Fruit fly (Drosophila melanogaster): ENCODE results near the gene mRpL38.

DNA sequence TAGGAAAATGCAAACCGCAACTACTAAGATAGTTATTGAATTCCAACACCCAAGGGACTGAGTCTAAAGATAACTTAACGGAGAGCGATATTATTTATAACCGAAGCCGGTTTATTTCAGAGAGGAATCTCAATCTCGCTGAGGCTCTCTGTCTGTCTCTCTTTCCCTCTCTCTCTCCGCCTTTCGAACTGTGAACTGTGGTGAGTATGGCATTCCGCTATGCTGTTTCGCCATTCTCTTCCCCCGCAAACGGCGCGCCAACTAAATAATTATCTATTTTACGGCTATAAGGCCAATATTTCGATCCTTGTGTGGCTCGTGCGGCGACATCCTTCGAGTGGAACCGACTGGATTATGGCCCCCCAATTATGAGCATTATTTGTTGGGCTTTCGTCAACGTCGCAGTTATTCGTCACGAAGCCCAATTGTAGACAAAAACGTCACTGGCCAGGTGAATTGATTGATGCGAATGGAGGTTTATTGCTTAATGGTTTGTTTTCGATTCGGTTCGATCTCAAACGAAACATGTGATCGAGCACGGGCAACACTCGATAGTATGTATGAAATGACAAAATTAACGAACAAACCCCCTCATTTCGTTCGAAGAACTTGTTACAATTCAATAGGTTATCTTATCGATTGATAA lies 13.8 kb upstream of the mRpL38 start:
- TF ChIP-seq CG9876 (GFP tag; optimal IDR thresholded peaks at IDR 0.05) (no peak), CG14667 (GFP tag; IDR thresholded peaks at IDR 0.05) (no peak), Dip3 (GFP tag; optimal IDR thresholded peaks at IDR 0.05) (no peak), ttk (GFP tag; IDR thresholded peaks at IDR 0.05) (no peak), ac (GFP tag; optimal IDR thresholded peaks at IDR 0.05) (no peak), Ravus (GFP tag; IDR thresholded peaks at IDR 0.05) (no peak), vvl (GFP tag; IDR thresholded peaks at IDR 0.05) (no peak), Rx (GFP tag; IDR thresholded peaks at IDR 0.05) (no peak), exex (tag; optimal IDR thresholded peaks at IDR 0.05) (no peak), CG9797 (GFP tag; optimal IDR thresholded peaks at IDR 0.05) (no peak), CG31388 (GFP tag; optimal IDR thresholded peaks at IDR 0.05) (no peak)

Measured in whole organism, embryonic.